Fruit fly (Drosophila melanogaster) S2 (cell line): ENCODE data around the gene step.

Experiments used
- CG8478 ChIP-seq: fragments of >200 bp; optimal IDR thresholded peaks from 2 replicates; lab custom pipeline; 2018
- CTCF ChIP-seq, 2 experiments: fragments of >200 bp; optimal IDR thresholded peaks; 2 replicates each; lab custom pipeline; 2018

DNA sequence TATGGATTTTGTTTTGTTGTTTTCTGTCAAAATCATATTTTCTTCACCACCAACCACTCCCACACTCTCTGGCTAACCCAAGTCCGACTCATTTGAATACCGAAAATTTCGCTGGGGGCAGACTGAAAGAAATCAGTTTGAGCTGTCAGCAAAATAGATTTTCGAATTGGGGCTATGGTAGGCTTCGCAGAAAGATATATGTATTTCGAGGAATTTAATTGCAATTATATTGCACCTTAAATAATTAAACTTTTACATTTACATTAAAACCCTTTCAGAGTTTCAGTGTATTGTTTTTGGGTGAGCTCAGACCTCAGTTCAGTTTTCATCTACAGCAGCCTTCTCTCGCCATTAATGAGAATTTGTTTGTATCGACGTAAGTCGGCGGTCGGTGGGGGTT is 29.7 kb upstream of the step start:
- TF ChIP-seq CG8478 (lab: Kevin White, UChicago), result no peak
- TF ChIP-seq CTCF (optimal IDR thresholded peaks at IDR 0.05; lab: Kevin White, UChicago), result no peak
